Worm (Caenorhabditis elegans) whole organism, early embryonic: Measurements from ENCODE around the gene M88.3.
A peak's percentile ranks its signal among the peaks of the same experiment; 100 is the strongest.

Experiments
- B0310.2 ChIP-seq: sonication (generic microtip); optimal IDR thresholded peaks from 2 replicates; lab custom pipeline; 2016; ENCODE audit warnings: mild to moderate bottlenecking, missing genetic modification characterization, missing compliant biosample characterization
- ama-1 ChIP-seq: fragments of 150-350 bp; optimal IDR thresholded peaks from 2 replicates; lab custom pipeline; 2014
- ceh-36 ChIP-seq: sonication (generic microtip); optimal IDR thresholded peaks from 2 replicates; lab custom pipeline; 2016; ENCODE audit warnings: missing genetic modification characterization, inconsistent platforms, missing compliant biosample characterization
- ets-7 ChIP-seq: sonication (generic microtip); optimal IDR thresholded peaks from 2 replicates; lab custom pipeline; 2016; ENCODE audit warnings: missing genotype, missing genetic modification characterization, missing compliant biosample characterization
- flt-1 ChIP-seq: fragments of 200-800 bp; sonication (Bioruptor generic); IDR thresholded peaks from 2 replicates; pipeline ENCODE4 v1.3.6; 2022; ENCODE audit warnings: missing genetic modification characterization, missing compliant biosample characterization
- hmbx-1 ChIP-seq: sonication (generic microtip); optimal IDR thresholded peaks from 2 replicates; lab custom pipeline; 2016; ENCODE audit warnings: mild to moderate bottlenecking, missing genetic modification characterization, missing compliant biosample characterization
- hmg-4 ChIP-seq: fragments of 200-800 bp; sonication (Bioruptor generic); optimal IDR thresholded peaks from 2 replicates; lab custom pipeline; 2018; ENCODE audit warnings: mild to moderate bottlenecking, missing genetic modification characterization, missing compliant biosample characterization
- pes-1 ChIP-seq: fragments of 200-800 bp; sonication (Bioruptor generic); IDR thresholded peaks from 2 replicates; pipeline ENCODE4 v1.3.6; 2022; ENCODE audit warnings: missing genetic modification reagents, missing genetic modification characterization, missing compliant biosample characterization
- tbx-11 ChIP-seq: fragments of 200-800 bp; sonication (Bioruptor generic); IDR thresholded peaks from 2 replicates; pipeline ENCODE4 v1.3.6; 2022; ENCODE audit warnings: missing genetic modification characterization, missing compliant biosample characterization
- tbx-37 ChIP-seq: fragments of 200-800 bp; sonication (Bioruptor generic); conservative IDR thresholded peaks from 2 replicates; pipeline ENCODE4 v1.3.6; 2022; ENCODE audit warnings: missing genetic modification reagents, missing genetic modification characterization, missing compliant biosample characterization
- tra-4 ChIP-seq: sonication (generic microtip); optimal IDR thresholded peaks from 2 replicates; lab custom pipeline; 2017; ENCODE audit warnings: missing genetic modification characterization, missing compliant biosample characterization

DNA sequence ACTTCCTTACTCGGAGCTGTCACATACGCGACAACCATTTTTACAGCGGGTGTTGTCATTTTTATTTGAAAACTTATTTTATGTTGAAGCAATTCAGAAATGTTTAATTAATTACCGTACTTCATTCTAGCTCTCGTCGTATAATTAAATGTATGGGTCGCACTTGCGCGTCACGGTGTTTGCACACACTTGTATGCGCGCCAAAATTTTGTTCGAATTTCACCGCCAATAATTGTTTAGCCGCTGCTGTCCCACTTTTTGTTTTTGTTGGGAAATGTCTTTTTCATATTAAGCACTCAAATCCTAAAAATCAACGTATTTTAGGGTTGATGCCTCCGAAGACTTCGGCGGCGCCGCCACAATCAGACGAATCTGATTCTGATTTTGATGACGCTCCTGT, 42.3 kb upstream of the M88.3 start, which contains the start of the genes F35G12.7 and smc-4:
- TF ChIP-seq ceh-36 (tag; lab: Kevin White, UChicago) (no peak), ama-1 (lab: Kevin White, UChicago) (no peak), tbx-11 (GFP tag; lab: Robert Waterston, UW) (no peak), B0310.2 (tag; lab: Kevin White, UChicago) (no peak), hmg-4 (peak; percentile 26), hmbx-1 (tag; lab: Kevin White, UChicago) (no peak), flt-1 (GFP tag; lab: Robert Waterston, UW) (peak; percentile 43; the same call in 1 of the 2 replicates), pes-1 (GFP tag; lab: Robert Waterston, UW) (no peak), tbx-37 (GFP tag; lab: Robert Waterston, UW) (no peak), tra-4 (no peak), ets-7 (no peak)
